Worm (Caenorhabditis elegans) whole organism, mixed stage, embryonic: ENCODE data around the gene islo-1.

ENCODE experiments used
- bed-3 ChIP-seq: fragments of 200-800 bp; sonication (Bioruptor generic); optimal IDR thresholded peaks from 3 replicates; lab custom pipeline; 2018; ENCODE audit warnings: mild to moderate bottlenecking, missing genetic modification characterization, moderate library complexity, missing compliant biosample characterization
- blmp-1 ChIP-seq: fragments of 150-350 bp; optimal IDR thresholded peaks from 2 replicates; lab custom pipeline; 2014; ENCODE audit warnings: missing biosample characterization, missing genetic modification characterization
- ces-1 ChIP-seq: fragments of 150-350 bp; optimal IDR thresholded peaks from 2 replicates; lab custom pipeline; 2014; ENCODE audit warnings: missing biosample characterization, missing genetic modification reagents, missing genetic modification characterization
- nhr-12 ChIP-seq: fragments of 150-350 bp; optimal IDR thresholded peaks from 2 replicates; lab custom pipeline; 2014; ENCODE audit warnings: missing biosample characterization, missing genetic modification characterization
- snpc-4 ChIP-seq: fragments of 150-350 bp; optimal IDR thresholded peaks from 2 replicates; lab custom pipeline; 2014; ENCODE audit warnings: missing biosample characterization, missing genetic modification characterization
- ztf-11 ChIP-seq: fragments of 150-350 bp; optimal IDR thresholded peaks from 2 replicates; lab custom pipeline; 2014; ENCODE audit warnings: missing biosample characterization, missing genetic modification characterization

DNA sequence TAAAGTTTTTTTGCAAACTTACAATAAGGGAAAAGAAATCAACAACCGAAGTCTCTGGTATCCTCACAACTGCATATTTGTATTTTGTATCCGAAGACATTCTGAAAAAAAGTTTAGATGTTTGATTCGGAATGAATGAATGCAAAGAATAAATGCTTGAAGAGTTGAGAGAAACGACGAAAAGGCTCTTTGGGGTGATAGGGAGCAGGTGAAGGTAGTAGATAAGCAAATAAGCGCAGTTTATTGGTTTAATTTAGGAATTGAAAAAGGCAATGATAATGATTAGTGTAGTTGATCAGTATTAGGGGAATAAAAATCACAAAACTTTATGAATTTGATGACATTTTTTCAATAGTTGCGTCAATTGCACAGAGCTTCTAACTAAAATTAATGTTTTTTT, 49.6 kb upstream of the islo-1 start, which contains the start of gene nsy-7:
- TF ChIP-seq snpc-4 (tag; lab: Kevin White, UChicago) (no peak), blmp-1 (tag; lab: Kevin White, UChicago) (no peak), ces-1 (GFP tag; lab: Kevin White, UChicago) (no peak), ztf-11 (tag; lab: Kevin White, UChicago) (no peak), nhr-12 (no peak), bed-3 (GFP tag; lab: Kevin White, UChicago) (no peak)
